Fruit fly (Drosophila melanogaster): Measurements from ENCODE around the gene CG3473.

Gene CG3473

DNA sequence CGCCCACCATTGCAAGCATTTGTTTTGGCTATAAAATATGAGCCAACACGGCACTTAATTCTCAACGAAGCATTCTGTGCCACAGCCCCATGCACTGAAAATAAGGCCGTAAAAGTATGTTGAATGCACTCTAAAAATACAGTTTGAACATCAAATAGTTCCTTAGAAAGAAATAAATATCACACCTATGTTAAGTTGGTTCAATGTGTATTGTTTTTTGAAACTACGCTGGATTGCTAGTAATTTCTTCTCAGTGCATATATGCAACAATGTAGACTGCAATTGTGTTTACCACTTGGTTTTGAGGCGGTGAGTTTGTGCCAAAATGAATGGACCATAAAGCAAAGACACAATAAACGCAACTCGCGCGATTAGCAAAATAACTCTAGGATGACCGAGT lies 42.1 kb downstream of the CG3473 start (continued):
- TF ChIP-seq Rfx (GFP tag; IDR thresholded peaks at IDR 0.05), result no peak
- TF ChIP-seq esg (GFP tag; conservative IDR thresholded peaks at IDR 0.05), result no peak
- no peak for TF ChIP-seq CG10209 (GFP tag; optimal IDR thresholded peaks at IDR 0.05)
- no peak for TF ChIP-seq gro (GFP tag; optimal IDR thresholded peaks at IDR 0.05)
- no peak for TF ChIP-seq ac (GFP tag; optimal IDR thresholded peaks at IDR 0.05)
- no peak for TF ChIP-seq yki (optimal IDR thresholded peaks at IDR 0.05)
- TF ChIP-seq HLHmδ (GFP tag; optimal IDR thresholded peaks at IDR 0.05), result no peak
- no peak for TF ChIP-seq Fer1 (GFP tag; optimal IDR thresholded peaks at IDR 0.05)
- no peak for TF ChIP-seq CG6813 (GFP tag; optimal IDR thresholded peaks at IDR 0.05)
- no peak for TF ChIP-seq CG11504 (tag; optimal IDR thresholded peaks at IDR 0.05)
- TF ChIP-seq chinmo (GFP tag; IDR thresholded peaks at IDR 0.05; ENCODE audit: partially characterized antibody), result 0 out of 4 replicates have a peak, but pooled peaks have one; percentile 7
- no peak for TF ChIP-seq tgo (GFP tag; IDR thresholded peaks at IDR 0.05)
- TF ChIP-seq CG1603 (tag; optimal IDR thresholded peaks at IDR 0.05), result peak; percentile 53
- no peak for TF ChIP-seq H2.0 (GFP tag; IDR thresholded peaks at IDR 0.05)
- no peak for TF ChIP-seq Fer3 (tag; optimal IDR thresholded peaks at IDR 0.05)
- TF ChIP-seq Sin3A (optimal IDR thresholded peaks at IDR 0.05), result no peak
- TF ChIP-seq danr (GFP tag; IDR thresholded peaks at IDR 0.05), result no peak
- no peak for TF ChIP-seq YL-1 (GFP tag; optimal IDR thresholded peaks at IDR 0.05)
- no peak for TF ChIP-seq Mes4 (GFP tag; optimal IDR thresholded peaks at IDR 0.05)
- no peak for TF ChIP-seq CG2875 (GFP tag; optimal IDR thresholded peaks at IDR 0.05)
- TF ChIP-seq sisA (GFP tag; IDR thresholded peaks at IDR 0.05), result no peak
- TF ChIP-seq CG12104 (GFP tag; optimal IDR thresholded peaks at IDR 0.05), result no peak
- no peak for TF ChIP-seq Dek (tag; optimal IDR thresholded peaks at IDR 0.05)
- no peak for TF ChIP-seq run (tag; optimal IDR thresholded peaks at IDR 0.05)
- no peak for TF ChIP-seq Gug (GFP tag; IDR thresholded peaks at IDR 0.05)
- TF ChIP-seq Nf-YB (GFP tag; optimal IDR thresholded peaks at IDR 0.05), result no peak
- no peak for TF ChIP-seq stc (GFP tag; IDR thresholded peaks at IDR 0.05)
- TF ChIP-seq ato (GFP tag; IDR thresholded peaks at IDR 0.05; ENCODE audit: partially characterized antibody), result no peak
- TF ChIP-seq CG8924 (tag; optimal IDR thresholded peaks at IDR 0.05), result no peak
- no peak for TF ChIP-seq CG11723 (GFP tag; optimal IDR thresholded peaks at IDR 0.05)
- TF ChIP-seq bbx (GFP tag; IDR thresholded peaks at IDR 0.05; ENCODE audit: partially characterized antibody), result no peak
- TF ChIP-seq tna (GFP tag; IDR thresholded peaks at IDR 0.05; ENCODE audit: partially characterized antibody), result no peak
- no peak for TF ChIP-seq dmrt11E (tag; optimal IDR thresholded peaks at IDR 0.05)
- no peak for TF ChIP-seq CG4617 (GFP tag; optimal IDR thresholded peaks at IDR 0.05; ENCODE audit: borderline replicate concordance)
- TF ChIP-seq CG4820 (GFP tag; optimal IDR thresholded peaks at IDR 0.05), result peak; percentile 17
- no peak for TF ChIP-seq Vsx1 (GFP tag; optimal IDR thresholded peaks at IDR 0.05)
- TF ChIP-seq gcm2 (GFP tag; optimal IDR thresholded peaks at IDR 0.05), result no peak
- no peak for TF ChIP-seq CG7556 (GFP tag; optimal IDR thresholded peaks at IDR 0.05)
- no peak for TF ChIP-seq CG18262 (tag; optimal IDR thresholded peaks at IDR 0.05)
- TF ChIP-seq Ada2b (GFP tag; IDR thresholded peaks at IDR 0.05), result no peak
- TF ChIP-seq wdn (GFP tag; IDR thresholded peaks at IDR 0.05), result no peak
- TF ChIP-seq gem (tag; optimal IDR thresholded peaks at IDR 0.05), result peak; percentile 20
- no peak for TF ChIP-seq CG3847 (GFP tag; IDR thresholded peaks at IDR 0.05)
- no peak for TF ChIP-seq CG16863 (GFP tag; optimal IDR thresholded peaks at IDR 0.05)
- TF ChIP-seq Abd-B (GFP tag; optimal IDR thresholded peaks at IDR 0.05), result peak; percentile 17
- TF ChIP-seq sob (GFP tag; IDR thresholded peaks at IDR 0.05), result no peak
- no peak for TF ChIP-seq HmgD (GFP tag; optimal IDR thresholded peaks at IDR 0.05)
- no peak for TF ChIP-seq TFAM (GFP tag; optimal IDR thresholded peaks at IDR 0.05)
- no peak for TF ChIP-seq crp (GFP tag; optimal IDR thresholded peaks at IDR 0.05)
- TF ChIP-seq CG9876 (GFP tag; optimal IDR thresholded peaks at IDR 0.05), result no peak
- TF ChIP-seq fd64A (GFP tag; optimal IDR thresholded peaks at IDR 0.05), result no peak
- TF ChIP-seq chif (GFP tag; optimal IDR thresholded peaks at IDR 0.05), result peak in 1 of 2 experiments; percentile 5

All from whole organism, embryonic.